Worm (Caenorhabditis elegans) whole organism, L2 larva: ENCODE results near the gene F58H1.8.

Experiments used
- C34F6.9 ChIP-seq: fragments of 150-350 bp; optimal IDR thresholded peaks from 2 replicates; lab custom pipeline; 2014; ENCODE audit warnings: missing biosample characterization, missing genetic modification characterization
- ceh-16 ChIP-seq: fragments of 150-350 bp; optimal IDR thresholded peaks from 2 replicates; lab custom pipeline; 2014; ENCODE audit warnings: missing biosample characterization, missing genetic modification characterization
- elt-3 ChIP-seq: sonication (generic microtip); optimal IDR thresholded peaks from 2 replicates; lab custom pipeline; 2017; ENCODE audit warnings: missing biosample characterization, missing genetic modification characterization
- mab-5 ChIP-seq: fragments of 150-350 bp; optimal IDR thresholded peaks from 2 replicates; lab custom pipeline; 2014; ENCODE audit warnings: missing biosample characterization, missing genetic modification characterization
- nhr-12 ChIP-seq: fragments of 150-350 bp; optimal IDR thresholded peaks from 2 replicates; lab custom pipeline; 2014; ENCODE audit warnings: missing biosample characterization, missing genetic modification characterization
- nhr-129 ChIP-seq: fragments of 150-350 bp; optimal IDR thresholded peaks from 2 replicates; lab custom pipeline; 2014; ENCODE audit warnings: missing biosample characterization, missing genetic modification characterization
- nhr-23 ChIP-seq: fragments of 150-350 bp; optimal IDR thresholded peaks from 2 replicates; lab custom pipeline; 2014; ENCODE audit warnings: missing biosample characterization, missing genetic modification reagents, missing genetic modification characterization
- nhr-6 ChIP-seq: fragments of 150-350 bp; optimal IDR thresholded peaks from 2 replicates; lab custom pipeline; 2014; ENCODE audit warnings: missing biosample characterization, missing genetic modification characterization
- sma-3 ChIP-seq: sonication (generic microtip); optimal IDR thresholded peaks from 2 replicates; lab custom pipeline; 2016; ENCODE audit warnings: missing genetic modification reagents, missing genetic modification characterization, missing compliant biosample characterization
- unc-62 ChIP-seq: fragments of 150-350 bp; optimal IDR thresholded peaks from 2 replicates; lab custom pipeline; 2014; ENCODE audit warnings: missing biosample characterization, missing genetic modification reagents, missing genetic modification characterization
- zag-1 ChIP-seq: fragments of 150-350 bp; optimal IDR thresholded peaks from 2 replicates; lab custom pipeline; 2014; ENCODE audit warnings: missing biosample characterization, missing genetic modification characterization
- ztf-1 ChIP-seq: fragments of 200-800 bp; sonication (Bioruptor generic); conservative IDR thresholded peaks from 2 replicates; pipeline ENCODE4 v1.3.6; 2022; ENCODE audit warnings: missing genetic modification characterization, missing compliant biosample characterization
- ztf-4 ChIP-seq: fragments of 150-350 bp; optimal IDR thresholded peaks from 2 replicates; lab custom pipeline; 2014; ENCODE audit warnings: missing biosample characterization, missing genetic modification characterization

F58H1.8 gene

DNA sequence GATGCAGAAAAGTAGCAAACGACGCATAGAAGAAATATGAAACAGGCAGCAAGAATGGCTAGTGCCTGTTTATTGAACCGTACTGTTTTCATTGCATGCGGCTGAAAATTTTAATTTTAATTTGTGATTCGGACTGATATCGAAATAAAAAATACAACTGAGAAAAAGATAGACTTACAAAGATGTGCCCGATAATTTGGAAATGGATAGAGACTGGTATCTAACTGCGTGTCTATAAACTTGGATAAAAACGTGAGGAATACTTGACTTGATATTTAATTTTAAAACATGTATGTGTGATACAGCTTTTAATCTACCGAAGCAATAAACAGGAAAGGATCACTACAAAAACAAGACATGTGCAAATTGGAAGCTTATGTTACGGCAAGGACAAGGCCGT, 50.4 kb downstream of the F58H1.8 start, which contains the start of gene mans-2:
TSS of gene mans-2 (minus strand) at position 101 of the 400 bp plus-strand sequence.
- TF ChIP-seq elt-3 (tag; lab: Kevin White, UChicago), result no peak
- TF ChIP-seq nhr-12 (tag; lab: Kevin White, UChicago), result no peak
- TF ChIP-seq nhr-6 (tag; lab: Kevin White, UChicago), result no peak
- no peak for TF ChIP-seq C34F6.9 (tag; lab: Kevin White, UChicago)
- TF ChIP-seq nhr-23 (tag; lab: Kevin White, UChicago), result no peak
- TF ChIP-seq zag-1 (tag; lab: Kevin White, UChicago), result no peak
- TF ChIP-seq ceh-16 (tag; lab: Kevin White, UChicago), result no peak
- TF ChIP-seq ztf-1, result no peak
- no peak for TF ChIP-seq mab-5
- TF ChIP-seq sma-3 (GFP tag; lab: Kevin White, UChicago), result no peak
- no peak for TF ChIP-seq ztf-4
- no peak for TF ChIP-seq unc-62
- TF ChIP-seq nhr-129 (tag; lab: Kevin White, UChicago), result no peak
- TF ChIP-seq, all 48 proteins: peak for 0
